Worm (Caenorhabditis elegans) whole organism, late embryonic: ENCODE measurements around the gene gem-4.

Experiments used
- C08G9.2 ChIP-seq: sonication (generic microtip); optimal IDR thresholded peaks from 2 replicates; lab custom pipeline; 2016; ENCODE audit warnings: mild to moderate bottlenecking, missing genetic modification characterization, moderate library complexity, missing compliant biosample characterization
- T23F11.4 ChIP-seq: fragments of 200-800 bp; sonication (Bioruptor generic); optimal IDR thresholded peaks from 2 replicates; lab custom pipeline; 2018; ENCODE audit warnings: mild to moderate bottlenecking, missing genetic modification characterization, missing compliant biosample characterization
- Y22D7AL.16 ChIP-seq: sonication (generic microtip); optimal IDR thresholded peaks from 2 replicates; lab custom pipeline; 2016; ENCODE audit warnings: missing genetic modification characterization, missing compliant biosample characterization
- ahr-1 ChIP-seq: sonication (generic microtip); optimal IDR thresholded peaks from 2 replicates; lab custom pipeline; 2016; ENCODE audit warnings: missing genetic modification characterization, missing compliant biosample characterization
- ceh-18 ChIP-seq: sonication (generic microtip); optimal IDR thresholded peaks from 2 replicates; lab custom pipeline; 2016; ENCODE audit warnings: missing genetic modification characterization, missing compliant biosample characterization
- ceh-2 ChIP-seq: sonication (generic microtip); optimal IDR thresholded peaks from 2 replicates; lab custom pipeline; 2016; ENCODE audit warnings: missing genotype, missing genetic modification characterization, missing compliant biosample characterization
- ceh-30 ChIP-seq: fragments of 150-350 bp; optimal IDR thresholded peaks from 2 replicates; lab custom pipeline; 2014; ENCODE audit warnings: missing biosample characterization, missing genetic modification characterization
- ceh-34 ChIP-seq: sonication (generic microtip); optimal IDR thresholded peaks from 2 replicates; lab custom pipeline; 2016; ENCODE audit warnings: mild to moderate bottlenecking, missing genetic modification characterization, missing compliant biosample characterization
- ceh-45 ChIP-seq: fragments of 200-800 bp; sonication (Bioruptor generic); IDR thresholded peaks from 2 replicates; pipeline ENCODE4 v1.3.6; 2022; ENCODE audit warnings: missing genetic modification reagents, missing genetic modification characterization, missing compliant biosample characterization
- ceh-48 ChIP-seq: sonication (generic microtip); optimal IDR thresholded peaks from 2 replicates; lab custom pipeline; 2016; ENCODE audit warnings: missing genetic modification characterization, inconsistent platforms, missing compliant biosample characterization
- ceh-9 ChIP-seq: sonication (generic microtip); optimal IDR thresholded peaks from 2 replicates; lab custom pipeline; 2016; ENCODE audit warnings: mild to moderate bottlenecking, missing genetic modification characterization, inconsistent platforms, missing compliant biosample characterization
- dmd-4 ChIP-seq: sonication (generic microtip); optimal IDR thresholded peaks from 2 replicates; lab custom pipeline; 2016; ENCODE audit warnings: borderline replicate concordance, missing genetic modification characterization, missing compliant biosample characterization
- elt-4 ChIP-seq: sonication (generic microtip); optimal IDR thresholded peaks from 2 replicates; lab custom pipeline; 2016; ENCODE audit warnings: missing genetic modification characterization, missing compliant biosample characterization
- ets-4 ChIP-seq: sonication (generic microtip); optimal IDR thresholded peaks from 2 replicates; lab custom pipeline; 2016; ENCODE audit warnings: missing genetic modification characterization, missing compliant biosample characterization
- eyg-1 ChIP-seq: sonication (generic microtip); optimal IDR thresholded peaks from 2 replicates; lab custom pipeline; 2016; ENCODE audit warnings: missing genotype, missing genetic modification characterization, missing compliant biosample characterization
- fkh-10 ChIP-seq: fragments of 150-350 bp; optimal IDR thresholded peaks from 2 replicates; lab custom pipeline; 2014; ENCODE audit warnings: missing biosample characterization, missing genetic modification reagents, missing genetic modification characterization
- fkh-6 ChIP-seq: sonication (generic microtip); optimal IDR thresholded peaks from 2 replicates; lab custom pipeline; 2016; ENCODE audit warnings: missing genetic modification characterization, missing compliant biosample characterization
- gmeb-2 ChIP-seq: sonication (generic microtip); optimal IDR thresholded peaks from 2 replicates; lab custom pipeline; 2016; ENCODE audit warnings: missing genetic modification characterization, inconsistent platforms, missing compliant biosample characterization
- hlh-13 ChIP-seq: fragments of 200-800 bp; sonication (Bioruptor generic); optimal IDR thresholded peaks from 2 replicates; lab custom pipeline; 2018; ENCODE audit warnings: mild to moderate bottlenecking, missing genetic modification characterization, missing compliant biosample characterization
- hlh-30 ChIP-seq: sonication (generic microtip); optimal IDR thresholded peaks from 2 replicates; lab custom pipeline; 2017; ENCODE audit warnings: antibody characterized with exemption, missing genetic modification characterization, missing compliant biosample characterization; ENCODE audit not compliant: insufficient read depth
- hlh-6 ChIP-seq: sonication (generic microtip); optimal IDR thresholded peaks from 2 replicates; lab custom pipeline; 2016; ENCODE audit warnings: missing genotype, missing genetic modification characterization, missing compliant biosample characterization
- lim-6 ChIP-seq: sonication (generic microtip); optimal IDR thresholded peaks from 2 replicates; lab custom pipeline; 2016; ENCODE audit warnings: missing genetic modification characterization, missing compliant biosample characterization
- lin-11 ChIP-seq: fragments of 200-800 bp; sonication (Bioruptor generic); optimal IDR thresholded peaks from 2 replicates; lab custom pipeline; 2018; ENCODE audit warnings: mild to moderate bottlenecking, missing genetic modification characterization, missing compliant biosample characterization
- mec-3 ChIP-seq: sonication (generic microtip); optimal IDR thresholded peaks from 2 replicates; lab custom pipeline; 2016; ENCODE audit warnings: borderline replicate concordance, missing genetic modification characterization, missing compliant biosample characterization
- nhr-232 ChIP-seq: sonication (generic microtip); optimal IDR thresholded peaks from 2 replicates; lab custom pipeline; 2016; ENCODE audit warnings: missing genetic modification characterization, missing compliant biosample characterization
- pag-3 ChIP-seq: sonication (generic microtip); optimal IDR thresholded peaks from 2 replicates; lab custom pipeline; 2016; ENCODE audit warnings: missing compliant biosample characterization, missing genetic modification characterization, borderline replicate concordance
- pat-9 ChIP-seq: fragments of 200-800 bp; sonication (Bioruptor generic); optimal IDR thresholded peaks from 2 replicates; lab custom pipeline; 2018; ENCODE audit warnings: mild to moderate bottlenecking, missing genetic modification characterization, moderate library complexity, missing compliant biosample characterization
- pax-1 ChIP-seq: fragments of 150-350 bp; optimal IDR thresholded peaks from 2 replicates; lab custom pipeline; 2014; ENCODE audit warnings: missing biosample characterization, missing genetic modification characterization
- pha-2 ChIP-seq: sonication (generic microtip); optimal IDR thresholded peaks from 2 replicates; lab custom pipeline; 2017; ENCODE audit warnings: mild to moderate bottlenecking, missing genetic modification characterization, missing compliant biosample characterization
- pha-4 ChIP-seq: fragments of 150-350 bp; optimal IDR thresholded peaks from 2 replicates; lab custom pipeline; 2018; ENCODE audit warnings: missing biosample characterization, missing genetic modification reagents, missing genetic modification characterization
- pqm-1 ChIP-seq: sonication (generic microtip); optimal IDR thresholded peaks from 2 replicates; lab custom pipeline; 2016; ENCODE audit warnings: missing genetic modification characterization, missing compliant biosample characterization
- pros-1 ChIP-seq: fragments of 150-350 bp; optimal IDR thresholded peaks from 2 replicates; lab custom pipeline; 2014; ENCODE audit warnings: missing biosample characterization, missing genetic modification reagents, missing genetic modification characterization
- rnt-1 ChIP-seq: sonication (generic microtip); optimal IDR thresholded peaks from 2 replicates; lab custom pipeline; 2016; ENCODE audit warnings: missing genetic modification characterization, missing compliant biosample characterization
- sox-4 ChIP-seq: sonication (generic microtip); optimal IDR thresholded peaks from 2 replicates; lab custom pipeline; 2017; ENCODE audit warnings: mild to moderate bottlenecking, missing genetic modification characterization, inconsistent platforms, missing compliant biosample characterization
- syd-9 ChIP-seq: sonication (generic microtip); optimal IDR thresholded peaks from 2 replicates; lab custom pipeline; 2016; ENCODE audit warnings: mild to moderate bottlenecking, missing genetic modification characterization, moderate library complexity, missing compliant biosample characterization
- tbx-7 ChIP-seq: sonication (generic microtip); optimal IDR thresholded peaks from 2 replicates; lab custom pipeline; 2016; ENCODE audit warnings: missing genotype, missing genetic modification characterization, missing compliant biosample characterization
- ttx-3 ChIP-seq: sonication (generic microtip); optimal IDR thresholded peaks from 2 replicates; lab custom pipeline; 2016; ENCODE audit warnings: missing genetic modification reagents, missing genetic modification characterization, missing compliant biosample characterization
- unc-3 ChIP-seq, 2 experiments: fragments of 200-800 bp in 1 of 2; sonication (Bioruptor generic) in 1 of 2; sonication (generic microtip) in 1 of 2; conservative IDR thresholded peaks in 1 of 2; optimal IDR thresholded peaks in 1 of 2; 2 replicates each; pipeline versions ENCODE4 v1.3.6 to Lab custom; 2016 to 2022; ENCODE audit warnings: missing compliant biosample characterization in 2 of 2, missing genetic modification characterization in 2 of 2, missing genetic modification reagents in 1 of 2
- unc-55 ChIP-seq: sonication (generic microtip); optimal IDR thresholded peaks from 2 replicates; lab custom pipeline; 2017; ENCODE audit warnings: missing biosample characterization, missing genetic modification reagents, missing genetic modification characterization
- unc-86 ChIP-seq: sonication (generic microtip); optimal IDR thresholded peaks from 2 replicates; lab custom pipeline; 2016; ENCODE audit warnings: missing genetic modification characterization, missing compliant biosample characterization
- zip-5 ChIP-seq: sonication (generic microtip); optimal IDR thresholded peaks from 2 replicates; lab custom pipeline; 2016; ENCODE audit warnings: missing genetic modification characterization, missing compliant biosample characterization
- ztf-16 ChIP-seq: sonication (generic microtip); optimal IDR thresholded peaks from 2 replicates; lab custom pipeline; 2017; ENCODE audit warnings: missing genetic modification characterization, missing compliant biosample characterization

Gene gem-4

DNA sequence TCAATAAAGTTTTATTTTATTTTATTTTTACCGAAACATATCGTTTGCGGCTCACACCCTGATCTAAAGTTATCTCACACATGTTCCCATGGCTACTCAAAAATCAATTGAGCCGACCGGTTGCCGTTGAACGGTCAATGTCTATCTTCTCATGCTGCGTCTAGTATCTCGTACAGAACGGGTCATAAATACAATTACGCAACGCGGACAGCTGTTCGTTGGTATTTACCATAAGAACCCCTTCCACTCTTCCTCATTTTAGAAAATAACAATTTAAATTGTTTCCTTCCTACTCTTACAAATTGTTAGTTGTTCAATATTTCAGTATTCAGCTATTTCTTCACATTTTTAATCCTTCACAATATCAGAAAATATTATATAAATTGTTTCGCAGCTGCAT is 1.6 kb upstream of the gem-4 start:
- no peak for TF ChIP-seq T23F11.4
- TF ChIP-seq hlh-6 (tag; lab: Kevin White, UChicago): no peak
- TF ChIP-seq unc-3 (GFP tag; conservative IDR thresholded peaks at IDR 0.05; lab: Robert Waterston, UW): no peak
- no peak for TF ChIP-seq unc-3 (tag; optimal IDR thresholded peaks at IDR 0.05; lab: Kevin White, UChicago)
- TF ChIP-seq pax-1 (tag; lab: Kevin White, UChicago): no peak
- TF ChIP-seq syd-9 (tag; lab: Kevin White, UChicago): no peak
- TF ChIP-seq nhr-232 (tag; lab: Kevin White, UChicago): no peak
- TF ChIP-seq ttx-3 (tag; lab: Kevin White, UChicago): no peak
- no peak for TF ChIP-seq ceh-30
- TF ChIP-seq C08G9.2 (tag; lab: Kevin White, UChicago): no peak
- TF ChIP-seq pat-9 (tag; lab: Kevin White, UChicago): no peak
- TF ChIP-seq lin-11 (tag; lab: Kevin White, UChicago): no peak
- no peak for TF ChIP-seq sox-4 (tag; lab: Kevin White, UChicago)
- no peak for TF ChIP-seq tbx-7 (tag; lab: Kevin White, UChicago)
- no peak for TF ChIP-seq ceh-48 (tag; lab: Kevin White, UChicago)
- TF ChIP-seq hlh-13 (GFP tag; lab: Kevin White, UChicago): no peak
- TF ChIP-seq ets-4 (tag; lab: Kevin White, UChicago): no peak
- no peak for TF ChIP-seq ztf-16 (tag; lab: Kevin White, UChicago)
- no peak for TF ChIP-seq mec-3 (tag; lab: Kevin White, UChicago)
- TF ChIP-seq rnt-1 (tag; lab: Kevin White, UChicago): no peak
- no peak for TF ChIP-seq pha-4 (tag; lab: Kevin White, UChicago)

- TF ChIP-seq hlh-6 (tag; lab: Kevin White, UChicago): no peak
- peak; percentile 38 for TF ChIP-seq hlh-30 (tag; lab: Kevin White, UChicago)
Measured at ce11 chrIV:11744287-11744686, 1.2 kb upstream of the gem-4 start.

- no peak for TF ChIP-seq unc-86 (tag; lab: Kevin White, UChicago)
- peak; percentile 15 for TF ChIP-seq ceh-18 (tag; lab: Kevin White, UChicago)
- TF ChIP-seq zip-5 (tag; lab: Kevin White, UChicago): no peak
- TF ChIP-seq, all 69 proteins: peak for 1
Measured at ce11 chrIV:11748852-11749251, 3.4 kb downstream of the gem-4 start, which contains the start of gene T12A7.6. Gene T12A7.6, plus strand, starts transcription at chrIV:11749220.

ce11 chrIV:11754328-11754727 is 8.9 kb downstream of the gem-4 start, which contains the start of gene scl-18:
Gene scl-18, minus strand, starts transcription at chrIV:11754428.
- TF ChIP-seq pag-3 (no peak), ceh-30 (no peak), ceh-9 (no peak), unc-3 (GFP tag; conservative IDR thresholded peaks at IDR 0.05; lab: Robert Waterston, UW) (no peak), unc-3 (tag; optimal IDR thresholded peaks at IDR 0.05; lab: Kevin White, UChicago) (no peak), sox-4 (tag; lab: Kevin White, UChicago) (no peak), lim-6 (tag; lab: Kevin White, UChicago) (no peak), dmd-4 (no peak), ceh-48 (tag; lab: Kevin White, UChicago) (no peak), eyg-1 (no peak), Y22D7AL.16 (tag; lab: Kevin White, UChicago) (no peak), gmeb-2 (no peak), fkh-10 (GFP tag; lab: Kevin White, UChicago) (no peak), ceh-34 (tag; lab: Kevin White, UChicago) (no peak), tbx-7 (tag; lab: Kevin White, UChicago) (no peak)

- TF ChIP-seq pha-4 (tag; lab: Kevin White, UChicago) (no peak), ceh-30 (no peak), pha-2 (no peak), elt-4 (tag; lab: Kevin White, UChicago) (no peak), ceh-45 (GFP tag; lab: Robert Waterston, UW) (no peak), pqm-1 (tag; lab: Kevin White, UChicago) (no peak), ceh-2 (tag; lab: Kevin White, UChicago) (no peak), unc-86 (tag; lab: Kevin White, UChicago) (no peak), Y22D7AL.16 (tag; lab: Kevin White, UChicago) (no peak), pat-9 (tag; lab: Kevin White, UChicago) (no peak), ceh-48 (tag; lab: Kevin White, UChicago) (no peak), unc-55 (no peak), sox-4 (tag; lab: Kevin White, UChicago) (no peak), pros-1 (tag; lab: Kevin White, UChicago) (no peak), gmeb-2 (no peak), fkh-6 (tag; lab: Kevin White, UChicago) (no peak), ahr-1 (tag; lab: Kevin White, UChicago) (no peak)
- TF ChIP-seq, all 69 proteins: peak for 0
Measured at ce11 chrIV:11755003-11755402, 9.6 kb downstream of the gem-4 start, which contains the start of gene T12A7.10. Gene T12A7.10, minus strand, starts transcription at chrIV:11755103.
